Worm (Caenorhabditis elegans): ENCODE data around the gene sri-6.

ce11 chrV:13200609-13201008, 15.1 kb downstream of the sri-6 start:
- no peak for TF ChIP-seq nhr-76 (tag; optimal IDR thresholded peaks at IDR 0.05)
- no peak for TF ChIP-seq ces-1 (GFP tag; optimal IDR thresholded peaks at IDR 0.05)
- no peak for TF ChIP-seq mls-2 (tag; optimal IDR thresholded peaks at IDR 0.05)
- TF ChIP-seq elt-3 (tag; optimal IDR thresholded peaks at IDR 0.05), result no peak
- TF ChIP-seq bed-3 (GFP tag; optimal IDR thresholded peaks at IDR 0.05), result no peak
